Worm (Caenorhabditis elegans) whole organism, L1 larva: ENCODE data around the gene D2024.18.

Experiments
- F16B12.6 ChIP-seq: fragments of 150-350 bp; optimal IDR thresholded peaks from 2 replicates; lab custom pipeline; 2014; ENCODE audit warnings: missing biosample characterization, missing genetic modification characterization
- ceh-63 ChIP-seq: fragments of 200-800 bp; sonication (Bioruptor generic); optimal IDR thresholded peaks from 2 replicates; lab custom pipeline; 2018; ENCODE audit warnings: mild to moderate bottlenecking, missing genetic modification characterization, missing compliant biosample characterization
- fkh-10 ChIP-seq: sonication (generic microtip); optimal IDR thresholded peaks from 2 replicates; lab custom pipeline; 2017; ENCODE audit warnings: missing biosample characterization, missing genetic modification reagents, missing genetic modification characterization
- fos-1 ChIP-seq: fragments of 150-350 bp; optimal IDR thresholded peaks from 2 replicates; lab custom pipeline; 2014; ENCODE audit warnings: missing biosample characterization, missing genetic modification characterization
- irx-1 ChIP-seq: sonication (generic microtip); optimal IDR thresholded peaks from 2 replicates; lab custom pipeline; 2016; ENCODE audit warnings: missing genetic modification characterization, missing compliant biosample characterization
- mab-9 ChIP-seq: fragments of 200-800 bp; sonication (Bioruptor generic); IDR thresholded peaks from 2 replicates; pipeline ENCODE4 v1.3.6; 2022; ENCODE audit warnings: missing genetic modification reagents, missing genetic modification characterization, missing compliant biosample characterization
- nhr-11 ChIP-seq: fragments of 150-350 bp; optimal IDR thresholded peaks from 2 replicates; lab custom pipeline; 2014; ENCODE audit warnings: missing biosample characterization, missing genetic modification characterization
- nhr-28 ChIP-seq: fragments of 150-350 bp; optimal IDR thresholded peaks from 2 replicates; lab custom pipeline; 2014; ENCODE audit warnings: missing biosample characterization, missing genetic modification characterization
- pqm-1 ChIP-seq: sonication (generic microtip); optimal IDR thresholded peaks from 3 replicates; lab custom pipeline; 2017; ENCODE audit warnings: missing biosample characterization, missing genetic modification characterization
- snpc-4 ChIP-seq: fragments of 150-350 bp; optimal IDR thresholded peaks from 2 replicates; lab custom pipeline; 2014; ENCODE audit warnings: missing biosample characterization, missing genetic modification characterization
- swsn-7 ChIP-seq: sonication (generic microtip); optimal IDR thresholded peaks from 2 replicates; lab custom pipeline; 2016; ENCODE audit warnings: missing genetic modification characterization, missing compliant biosample characterization
- unc-130 ChIP-seq: fragments of 150-350 bp; optimal IDR thresholded peaks from 2 replicates; lab custom pipeline; 2017; ENCODE audit warnings: missing biosample characterization, missing genetic modification characterization, inconsistent platforms
- unc-62 ChIP-seq: fragments of 150-350 bp; optimal IDR thresholded peaks from 2 replicates; lab custom pipeline; 2014; ENCODE audit warnings: missing biosample characterization, missing genetic modification reagents, missing genetic modification characterization
- ztf-4 ChIP-seq: fragments of 150-350 bp; optimal IDR thresholded peaks from 2 replicates; lab custom pipeline; 2014; ENCODE audit warnings: missing biosample characterization, missing genetic modification characterization

- TF ChIP-seq F16B12.6 (tag; lab: Kevin White, UChicago) (no peak), nhr-28 (tag; lab: Kevin White, UChicago) (no peak), unc-62 (GFP tag; lab: Kevin White, UChicago) (no peak), pqm-1 (tag; lab: Kevin White, UChicago) (no peak), unc-130 (tag; lab: Kevin White, UChicago) (no peak), fkh-10 (GFP tag; lab: Kevin White, UChicago) (no peak), ztf-4 (tag; lab: Kevin White, UChicago) (no peak), nhr-11 (tag; lab: Kevin White, UChicago) (no peak), fos-1 (no peak), snpc-4 (tag; lab: Kevin White, UChicago) (no peak), ceh-63 (GFP tag; lab: Kevin White, UChicago) (no peak), irx-1 (tag; lab: Kevin White, UChicago) (no peak), mab-9 (GFP tag; lab: Robert Waterston, UW) (no peak), swsn-7 (tag; lab: Kevin White, UChicago) (no peak)
Measured at ce11 chrIV:7219398-7220087, 30.7 kb upstream of the D2024.18 start, which contains the start of the genes glb-23 and R13A1.1.
